Fruit fly (Drosophila melanogaster) Kc167 (cell line): ENCODE data around the gene barc.

Source experiments
- Myc ChIP-seq: fragments of >200 bp; optimal IDR thresholded peaks from 2 replicates; lab custom pipeline; 2017; ENCODE audit warnings: missing external identifiers
- Sin3A ChIP-seq: fragments of >200 bp; optimal IDR thresholded peaks from 2 replicates; lab custom pipeline; 2018; ENCODE audit warnings: missing external identifiers
- h ChIP-seq: fragments of >200 bp; optimal IDR thresholded peaks from 3 replicates; lab custom pipeline; 2018; ENCODE audit warnings: missing external identifiers
- insv ChIP-seq: fragments of >200 bp; optimal IDR thresholded peaks from 3 replicates; lab custom pipeline; 2018; ENCODE audit warnings: missing external identifiers
- psq ChIP-seq: fragments of >200 bp; optimal IDR thresholded peaks from 2 replicates; lab custom pipeline; 2017; ENCODE audit warnings: missing external identifiers
- ttk ChIP-seq: sonication (Bioruptor generic); optimal IDR thresholded peaks from 2 replicates; lab custom pipeline; 2017; ENCODE audit warnings: missing external identifiers

DNA sequence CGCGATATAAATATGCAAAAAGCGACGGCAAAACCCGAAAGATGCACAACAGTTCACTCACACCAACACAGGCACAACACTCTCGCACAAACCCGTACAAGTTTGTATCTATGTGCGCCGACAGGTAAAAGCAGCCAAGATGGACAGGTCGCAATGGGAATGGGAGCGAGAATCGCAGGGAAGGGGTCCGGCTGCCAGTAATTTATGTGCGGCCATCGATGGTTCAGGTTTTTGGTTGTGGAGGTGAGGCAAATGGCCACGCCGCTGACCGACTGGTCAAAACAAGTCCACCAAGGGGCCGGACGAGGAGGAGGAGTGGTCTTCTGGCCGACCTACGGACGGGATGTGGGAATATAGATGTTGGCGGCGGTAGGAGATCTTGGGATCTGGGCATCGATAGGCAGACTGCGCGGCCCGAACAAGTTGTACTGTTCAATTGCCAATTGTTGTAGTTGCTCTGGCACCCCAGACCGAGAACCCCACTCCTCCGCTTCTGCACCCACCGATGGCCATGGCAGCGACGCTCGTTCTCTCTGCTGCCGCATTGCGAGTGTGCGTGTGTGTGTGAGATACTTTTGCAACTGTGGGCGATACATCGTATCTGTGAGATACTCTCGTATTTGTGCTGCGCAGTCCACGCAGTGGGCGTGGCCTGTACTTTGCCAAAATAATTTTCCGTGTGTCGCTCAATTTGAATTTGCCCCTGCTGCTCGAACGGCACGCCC, 27.4 kb upstream of the barc start:
- TF ChIP-seq psq (no peak), Sin3A (no peak), h (lab: Kevin White, UChicago) (no peak), Myc (no peak), insv (lab: Kevin White, UChicago) (no peak), ttk (lab: Kevin White, UChicago) (no peak)
